Fruit fly (Drosophila melanogaster) S2 (cell line): ENCODE results near the gene skd.

ENCODE experiments used
- CG8478 ChIP-seq: fragments of >200 bp; optimal IDR thresholded peaks from 2 replicates; lab custom pipeline; 2018
- CTCF ChIP-seq, 2 experiments: fragments of >200 bp; optimal IDR thresholded peaks; 2 replicates each; lab custom pipeline; 2018

- no peak for TF ChIP-seq CG8478 (lab: Kevin White, UChicago)
- no peak for TF ChIP-seq CTCF (optimal IDR thresholded peaks at IDR 0.05; lab: Kevin White, UChicago)
These were observed 18.3 kb downstream of the skd start for dm6 chr3L:21008899-21009298.
